Worm (Caenorhabditis elegans): ENCODE data around the gene twk-36.

DNA sequence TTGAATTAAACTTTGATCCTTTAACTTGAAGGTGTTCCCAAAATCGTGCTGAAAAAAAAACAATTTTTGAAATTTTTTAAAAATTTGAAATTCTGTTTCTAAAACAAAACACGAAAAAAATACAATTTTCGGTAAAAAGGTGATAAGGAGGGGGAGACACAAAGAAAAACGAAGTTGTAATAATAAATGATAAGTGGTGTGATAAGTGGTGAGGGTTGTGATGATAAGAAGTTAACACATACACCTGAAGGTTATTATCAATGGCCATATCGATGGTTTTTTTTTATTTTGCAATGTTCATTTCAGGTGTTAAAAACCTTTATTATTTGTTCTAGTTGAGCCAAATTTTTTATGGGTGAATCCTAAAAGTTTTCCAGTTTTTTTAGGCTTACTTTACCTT is 32.5 kb downstream of the twk-36 start, which contains the start of gene twk-33:
- TF ChIP-seq ceh-30 (tag; optimal IDR thresholded peaks at IDR 0.05) (no peak), pag-3 (tag; optimal IDR thresholded peaks at IDR 0.05; ENCODE audit: borderline replicate concordance) (no peak), pha-2 (tag; optimal IDR thresholded peaks at IDR 0.05) (no peak)

Data from whole organism, late embryonic.